Fruit fly (Drosophila melanogaster) whole organism: ENCODE measurements around the gene Faa.

ENCODE experiments used
- CG8478 ChIP-seq: fragments of >200 bp; optimal IDR thresholded peaks from 2 replicates; lab custom pipeline; 2018; ENCODE audit warnings: inconsistent platforms
- Dll ChIP-seq: fragments of >200 bp; optimal IDR thresholded peaks from 2 replicates; lab custom pipeline; 2017
- EcR ChIP-seq, 2 experiments: fragments of >200 bp; optimal IDR thresholded peaks; 2 replicates each; lab custom pipeline; 2017; ENCODE audit warnings: missing biosample characterization in 2 of 2, missing genetic modification characterization in 2 of 2, missing genetic modification reagents in 2 of 2
- pan ChIP-seq: fragments of >200 bp; optimal IDR thresholded peaks from 2 replicates; lab custom pipeline; 2017
- psq ChIP-seq: fragments of >200 bp; optimal IDR thresholded peaks from 2 replicates; lab custom pipeline; 2017
- usp ChIP-seq: fragments of >200 bp; optimal IDR thresholded peaks from 2 replicates; lab custom pipeline; 2017; ENCODE audit warnings: missing biosample characterization, missing genetic modification characterization, mixed read lengths

Gene Faa

DNA sequence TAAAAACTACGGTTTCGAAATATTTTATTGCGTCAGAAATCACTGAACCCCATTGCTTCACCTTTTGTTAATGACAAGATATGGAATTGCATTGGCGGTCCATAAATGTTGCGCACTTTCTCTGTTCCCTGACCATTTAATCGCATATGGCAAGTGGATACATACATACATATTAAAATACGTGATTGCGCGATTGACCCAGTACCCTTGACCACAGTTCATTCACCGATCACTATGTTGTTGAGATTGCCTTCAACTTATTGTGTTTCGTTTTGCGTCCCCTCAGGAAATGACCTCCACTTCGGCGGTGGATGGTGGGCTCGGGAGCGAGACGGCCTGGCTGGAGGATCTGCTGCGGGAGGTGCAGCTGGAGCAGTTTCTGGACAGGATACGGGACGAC is 36.5 kb upstream of the Faa start:
- TF ChIP-seq pan (lab: Kevin White, UChicago) (no peak), Dll (lab: Kevin White, UChicago) (no peak), CG8478 (lab: Kevin White, UChicago) (no peak), psq (lab: Kevin White, UChicago) (no peak), EcR (GFP tag; optimal IDR thresholded peaks at IDR 0.05; lab: Kevin White, UChicago) (no peak), usp (no peak)

DNA sequence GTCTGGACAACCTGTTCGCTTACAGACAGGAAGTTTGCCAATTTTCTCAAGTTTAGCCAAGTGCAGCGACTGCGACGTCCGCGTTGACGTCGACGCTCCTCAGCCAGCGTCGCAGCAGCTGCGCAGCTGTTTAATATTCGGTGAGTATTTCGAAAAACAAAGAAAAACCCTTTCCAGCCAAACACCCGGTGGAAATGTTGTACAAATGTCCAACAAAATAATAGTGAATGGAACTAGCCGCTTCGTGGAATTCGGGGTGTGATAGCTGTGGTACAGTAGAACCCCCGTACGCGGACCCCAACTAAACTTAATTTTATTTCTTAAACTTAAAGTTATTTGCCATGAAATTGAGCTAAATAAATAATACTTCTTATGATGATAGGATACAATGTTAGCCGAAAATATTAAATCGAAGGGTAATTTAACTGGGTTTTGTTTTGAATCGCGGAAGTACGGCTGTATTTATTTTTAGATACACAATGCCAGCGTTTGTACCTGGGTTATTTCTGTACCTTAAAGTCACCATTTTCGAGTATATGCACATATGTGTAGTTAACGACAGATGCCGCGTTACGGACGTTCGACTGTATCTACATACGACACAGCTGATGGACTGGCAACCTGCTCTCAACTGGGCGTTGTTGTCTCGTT is 35.2 kb upstream of the Faa start:
- no peak for TF ChIP-seq psq (lab: Kevin White, UChicago)
- TF ChIP-seq usp, result no peak
- TF ChIP-seq pan (lab: Kevin White, UChicago), result no peak
- TF ChIP-seq CG8478 (lab: Kevin White, UChicago), result no peak
- no peak for TF ChIP-seq Dll (lab: Kevin White, UChicago)
- TF ChIP-seq EcR (GFP tag; optimal IDR thresholded peaks at IDR 0.05; lab: Kevin White, UChicago), result no peak

DNA sequence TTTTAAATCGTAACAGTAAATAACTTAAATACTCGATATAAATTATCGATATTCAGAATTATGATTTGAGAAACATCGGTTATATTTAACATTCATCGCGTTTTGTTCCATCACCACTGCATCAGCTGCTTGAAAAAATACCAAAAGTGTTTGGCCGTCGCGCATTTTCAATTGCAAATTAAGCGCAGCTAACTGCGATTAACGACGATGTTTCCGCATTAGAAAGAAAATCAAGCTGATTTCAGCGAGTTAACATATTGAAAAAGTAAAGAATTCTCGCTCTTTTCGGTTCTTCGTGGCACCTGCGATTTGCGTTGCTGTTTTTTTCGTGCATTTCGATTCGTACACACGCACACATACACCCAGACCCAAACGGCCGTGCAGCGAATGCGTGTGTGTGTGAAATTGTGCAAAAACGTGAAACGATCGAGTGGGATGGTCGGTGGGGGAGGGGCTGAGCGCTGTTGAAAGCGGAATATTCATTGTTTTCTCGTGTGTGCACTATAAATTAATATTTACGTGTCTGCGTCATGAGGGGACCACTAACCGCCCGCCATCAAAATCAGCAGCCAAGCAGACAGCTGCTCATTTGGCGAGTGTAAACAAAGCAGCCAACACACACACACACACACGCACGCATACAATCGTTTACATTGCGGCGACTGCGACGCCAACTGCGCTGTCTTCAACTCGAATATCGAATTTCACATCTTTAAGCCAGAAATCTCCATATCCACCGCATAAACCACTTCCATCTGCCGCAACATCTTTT is 34.5 kb upstream of the Faa start, which contains the start of gene Ack:
Gene Ack (plus strand): TSS at position 115 of the 772 bp plus-strand sequence.
- TF ChIP-seq usp (no peak), CG8478 (lab: Kevin White, UChicago) (peak; percentile 52)

DNA sequence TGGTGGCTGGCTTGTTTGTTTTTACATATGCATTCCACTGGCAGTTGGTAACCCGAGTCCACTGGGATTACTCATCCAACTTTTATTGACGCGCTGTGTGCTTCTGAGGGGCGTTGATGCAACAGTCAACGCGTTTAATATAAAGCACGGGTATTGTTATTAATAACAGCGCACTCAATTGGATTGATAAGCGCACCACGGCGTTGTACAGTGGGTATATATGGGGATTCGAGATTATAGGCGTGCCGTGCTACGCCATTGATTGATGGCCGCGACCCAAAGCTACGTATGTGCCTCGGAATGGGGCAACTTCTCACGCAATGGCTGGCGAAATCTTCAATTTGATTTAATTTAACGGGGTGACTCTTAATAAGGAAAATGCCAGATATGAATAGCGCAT is 33.4 kb upstream of the Faa start:
- no peak for TF ChIP-seq psq (lab: Kevin White, UChicago)
- no peak for TF ChIP-seq Dll (lab: Kevin White, UChicago)
- no peak for TF ChIP-seq EcR (GFP tag; optimal IDR thresholded peaks at IDR 0.05; lab: Kevin White, UChicago)
- no peak for TF ChIP-seq pan (lab: Kevin White, UChicago)
- no peak for TF ChIP-seq usp
- TF ChIP-seq CG8478 (lab: Kevin White, UChicago), result no peak

dm6 chr3L:4103258-4104247 is 29.8 kb upstream of the Faa start, which contains the start of gene Fit1:
Gene Fit1, plus strand, starts transcription at chr3L:4103564.
- TF ChIP-seq psq (lab: Kevin White, UChicago), result no peak
- TF ChIP-seq Dll (lab: Kevin White, UChicago), result no peak
- no peak for TF ChIP-seq usp
- no peak for TF ChIP-seq pan (lab: Kevin White, UChicago)
- TF ChIP-seq CG8478 (lab: Kevin White, UChicago), result no peak
- TF ChIP-seq EcR (GFP tag; optimal IDR thresholded peaks at IDR 0.05; lab: Kevin White, UChicago), result no peak

dm6 chr3L:4102496-4103257 is 28.9 kb upstream of the Faa start, which contains the start of gene CG14995:
Gene CG14995, minus strand, starts transcription at chr3L:4103256.
- TF ChIP-seq psq (lab: Kevin White, UChicago), result peak; percentile 74
- TF ChIP-seq EcR (GFP tag; optimal IDR thresholded peaks at IDR 0.05; lab: Kevin White, UChicago), result no peak
- TF ChIP-seq pan (lab: Kevin White, UChicago), result no peak

- no peak for TF ChIP-seq psq (lab: Kevin White, UChicago)
- TF ChIP-seq EcR (GFP tag; optimal IDR thresholded peaks at IDR 0.05; lab: Kevin White, UChicago), result peak in 1 of 2 experiments; percentile 29
Observed at dm6 chr3L:4099194-4099593, 25.4 kb upstream of the Faa start.

DNA sequence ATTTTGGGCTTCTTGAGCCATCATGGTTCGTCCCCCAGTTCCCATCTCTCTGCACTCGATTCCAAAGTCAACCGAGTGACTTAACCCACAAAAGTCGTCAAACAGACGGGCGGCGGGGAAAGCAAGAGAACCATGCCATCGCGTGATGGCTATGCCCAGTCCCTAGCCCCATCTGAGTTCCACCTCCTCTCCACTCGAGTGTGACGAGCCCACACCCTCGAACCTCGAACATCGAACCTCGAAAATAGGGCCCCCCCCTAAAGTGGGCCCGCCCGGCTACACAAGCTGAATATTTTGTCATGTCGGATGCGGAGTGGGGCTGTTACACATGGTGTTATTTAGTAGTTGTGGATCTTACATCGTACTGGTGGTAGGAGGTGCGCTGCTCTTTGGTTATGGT is 22.8 kb upstream of the Faa start:
- TF ChIP-seq CG8478 (lab: Kevin White, UChicago), result no peak
- no peak for TF ChIP-seq Dll (lab: Kevin White, UChicago)
- no peak for TF ChIP-seq usp
- TF ChIP-seq EcR (GFP tag; optimal IDR thresholded peaks at IDR 0.05; lab: Kevin White, UChicago), result no peak
- no peak for TF ChIP-seq psq (lab: Kevin White, UChicago)
- TF ChIP-seq pan (lab: Kevin White, UChicago), result no peak

DNA sequence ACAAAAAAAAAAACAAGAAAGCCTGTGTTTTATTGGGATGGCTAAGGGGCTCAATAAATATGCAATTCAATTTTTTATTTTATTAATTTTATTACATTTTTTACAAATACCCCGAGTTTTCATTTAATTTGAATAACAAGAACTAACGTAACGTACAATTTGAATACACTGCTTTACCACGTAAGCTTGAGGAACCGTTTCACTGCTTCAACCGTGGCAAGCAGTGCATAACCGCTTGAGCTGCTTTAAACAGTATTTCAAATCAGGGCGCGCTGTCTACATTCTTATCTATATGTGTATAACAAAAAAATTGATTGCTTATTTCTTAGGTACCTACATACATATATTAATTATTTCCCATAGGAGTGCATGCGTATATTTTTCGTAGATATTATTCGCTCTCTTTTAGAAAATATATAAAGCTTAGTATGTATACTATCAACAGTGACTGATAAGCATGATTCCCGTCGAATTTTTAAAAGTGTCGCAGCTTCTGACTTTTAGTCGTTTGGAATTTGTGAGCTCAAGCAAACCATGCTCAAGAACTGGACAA is 19.0 kb upstream of the Faa start, which contains the start of gene CG14990:
Gene CG14990 (plus strand): TSS at position 503 of the 553 bp plus-strand sequence.
- no peak for TF ChIP-seq EcR (GFP tag; optimal IDR thresholded peaks at IDR 0.05; lab: Kevin White, UChicago)
- no peak for TF ChIP-seq CG8478 (lab: Kevin White, UChicago)
- TF ChIP-seq psq (lab: Kevin White, UChicago), result no peak
- TF ChIP-seq usp, result no peak
- no peak for TF ChIP-seq pan (lab: Kevin White, UChicago)
- TF ChIP-seq Dll (lab: Kevin White, UChicago), result no peak

DNA sequence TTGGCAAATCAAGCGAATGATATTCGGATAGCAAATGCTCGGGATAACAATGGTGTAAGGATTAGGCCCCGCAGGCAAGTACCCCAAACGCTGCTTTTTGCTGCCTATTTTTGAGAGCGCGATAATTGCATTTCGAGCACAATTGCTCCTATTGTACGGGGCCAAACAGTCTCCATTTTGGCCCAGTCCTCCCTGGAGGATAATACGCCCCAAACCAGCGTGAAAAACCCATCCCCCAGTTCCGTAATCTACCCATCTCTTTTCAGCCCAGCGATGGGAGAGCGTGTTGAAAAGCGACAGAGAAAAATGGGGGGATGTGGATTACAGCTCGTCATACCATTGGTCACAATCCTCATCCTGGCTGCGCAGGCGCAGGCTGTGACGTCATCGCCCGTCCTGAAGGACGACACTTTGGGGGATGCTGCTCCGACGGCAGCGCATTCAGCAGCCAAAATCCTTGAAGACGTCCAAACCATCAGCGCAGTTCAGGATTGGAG is 15.0 kb upstream of the Faa start, which contains the start of gene Gad1:
Gene Gad1 (minus strand): TSS at position 51 of the 497 bp plus-strand sequence.
- TF ChIP-seq CG8478 (lab: Kevin White, UChicago), result no peak
- no peak for TF ChIP-seq EcR (GFP tag; optimal IDR thresholded peaks at IDR 0.05; lab: Kevin White, UChicago)
- TF ChIP-seq usp, result no peak
- no peak for TF ChIP-seq pan (lab: Kevin White, UChicago)
- no peak for TF ChIP-seq psq (lab: Kevin White, UChicago)
- no peak for TF ChIP-seq Dll (lab: Kevin White, UChicago)
